Worm (Caenorhabditis elegans) whole organism, late embryonic: Measurements from ENCODE around the gene sto-4.

Source experiments
- F13H6.1 ChIP-seq: sonication (generic microtip); optimal IDR thresholded peaks from 2 replicates; lab custom pipeline; 2016; ENCODE audit warnings: missing genetic modification characterization, missing compliant biosample characterization
- T23F11.4 ChIP-seq: fragments of 200-800 bp; sonication (Bioruptor generic); optimal IDR thresholded peaks from 2 replicates; lab custom pipeline; 2018; ENCODE audit warnings: mild to moderate bottlenecking, missing genetic modification characterization, missing compliant biosample characterization
- ahr-1 ChIP-seq: sonication (generic microtip); optimal IDR thresholded peaks from 2 replicates; lab custom pipeline; 2016; ENCODE audit warnings: missing genetic modification characterization, missing compliant biosample characterization
- ceh-14 ChIP-seq: sonication (generic microtip); optimal IDR thresholded peaks from 2 replicates; lab custom pipeline; 2016; ENCODE audit warnings: missing genotype, missing genetic modification characterization, missing compliant biosample characterization
- ceh-18 ChIP-seq: sonication (generic microtip); optimal IDR thresholded peaks from 2 replicates; lab custom pipeline; 2016; ENCODE audit warnings: missing genetic modification characterization, missing compliant biosample characterization
- ceh-31 ChIP-seq: sonication (generic microtip); optimal IDR thresholded peaks from 2 replicates; lab custom pipeline; 2016; ENCODE audit warnings: missing genetic modification characterization, missing compliant biosample characterization
- che-1 ChIP-seq: sonication (generic microtip); optimal IDR thresholded peaks from 2 replicates; lab custom pipeline; 2016; ENCODE audit warnings: mild to moderate bottlenecking, missing genetic modification characterization, missing compliant biosample characterization
- dmd-4 ChIP-seq: sonication (generic microtip); optimal IDR thresholded peaks from 2 replicates; lab custom pipeline; 2016; ENCODE audit warnings: borderline replicate concordance, missing genetic modification characterization, missing compliant biosample characterization
- elt-4 ChIP-seq: sonication (generic microtip); optimal IDR thresholded peaks from 2 replicates; lab custom pipeline; 2016; ENCODE audit warnings: missing genetic modification characterization, missing compliant biosample characterization
- ets-4 ChIP-seq: sonication (generic microtip); optimal IDR thresholded peaks from 2 replicates; lab custom pipeline; 2016; ENCODE audit warnings: missing genetic modification characterization, missing compliant biosample characterization
- eyg-1 ChIP-seq: sonication (generic microtip); optimal IDR thresholded peaks from 2 replicates; lab custom pipeline; 2016; ENCODE audit warnings: missing genotype, missing genetic modification characterization, missing compliant biosample characterization
- fkh-10 ChIP-seq: fragments of 150-350 bp; optimal IDR thresholded peaks from 2 replicates; lab custom pipeline; 2014; ENCODE audit warnings: missing biosample characterization, missing genetic modification reagents, missing genetic modification characterization
- hlh-15 ChIP-seq: sonication (generic microtip); optimal IDR thresholded peaks from 2 replicates; lab custom pipeline; 2016; ENCODE audit warnings: missing genetic modification characterization, missing compliant biosample characterization
- hlh-6 ChIP-seq: sonication (generic microtip); optimal IDR thresholded peaks from 2 replicates; lab custom pipeline; 2016; ENCODE audit warnings: missing genotype, missing genetic modification characterization, missing compliant biosample characterization
- lim-6 ChIP-seq: sonication (generic microtip); optimal IDR thresholded peaks from 2 replicates; lab custom pipeline; 2016; ENCODE audit warnings: missing genetic modification characterization, missing compliant biosample characterization
- lin-11 ChIP-seq: fragments of 200-800 bp; sonication (Bioruptor generic); optimal IDR thresholded peaks from 2 replicates; lab custom pipeline; 2018; ENCODE audit warnings: mild to moderate bottlenecking, missing genetic modification characterization, missing compliant biosample characterization
- nfya-1 ChIP-seq: sonication (generic microtip); optimal IDR thresholded peaks from 2 replicates; lab custom pipeline; 2017; ENCODE audit warnings: missing genetic modification characterization, mild to moderate bottlenecking, missing compliant biosample characterization, antibody characterized with exemption, moderate library complexity
- pag-3 ChIP-seq: sonication (generic microtip); optimal IDR thresholded peaks from 2 replicates; lab custom pipeline; 2016; ENCODE audit warnings: missing compliant biosample characterization, missing genetic modification characterization, borderline replicate concordance
- sdc-2 ChIP-seq: sonication (generic microtip); optimal IDR thresholded peaks from 2 replicates; lab custom pipeline; 2016; ENCODE audit warnings: missing genotype, missing genetic modification characterization, missing compliant biosample characterization
- zip-5 ChIP-seq: sonication (generic microtip); optimal IDR thresholded peaks from 2 replicates; lab custom pipeline; 2016; ENCODE audit warnings: missing genetic modification characterization, missing compliant biosample characterization

The sto-4 gene

DNA sequence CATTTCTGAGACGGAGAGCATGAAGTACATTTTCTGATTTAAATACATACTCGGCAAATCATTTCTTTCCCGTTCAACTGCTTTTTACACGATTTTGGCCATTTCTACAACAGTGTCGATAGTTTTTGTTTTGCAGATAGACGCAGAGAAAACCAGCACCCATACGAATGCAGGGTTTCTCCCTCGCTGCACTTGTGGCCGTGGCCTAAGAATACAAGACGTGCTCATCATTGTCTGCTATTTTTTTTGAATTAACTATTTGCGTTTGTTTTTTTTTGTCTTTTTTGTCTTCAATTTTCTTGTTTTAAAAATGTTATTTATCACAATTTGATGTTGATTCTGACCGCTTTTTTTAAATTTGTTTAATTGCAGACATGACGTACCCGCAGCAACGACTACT, 49.2 kb downstream of the sto-4 start, which contains the start of gene smcl-1 (continued):
- TF ChIP-seq sdc-2 (tag; lab: Kevin White, UChicago) (peak; percentile 3), hlh-15 (tag; lab: Kevin White, UChicago) (no peak), T23F11.4 (GFP tag; lab: Kevin White, UChicago) (no peak), ceh-18 (tag; lab: Kevin White, UChicago) (no peak), nfya-1 (tag; lab: Kevin White, UChicago) (peak; percentile 41), zip-5 (tag; lab: Kevin White, UChicago) (no peak), ceh-31 (peak; percentile 74), elt-4 (tag; lab: Kevin White, UChicago) (no peak), fkh-10 (no peak), ets-4 (tag; lab: Kevin White, UChicago) (peak; percentile 42), pag-3 (tag; lab: Kevin White, UChicago) (no peak), lin-11 (tag; lab: Kevin White, UChicago) (no peak)

ce11 chrX:11696696-11697095, 52.8 kb downstream of the sto-4 start, which contains the start of gene C44C10.12:
TSS of gene C44C10.12 (plus strand) at chrX:11696996.
- no peak for TF ChIP-seq F13H6.1 (tag; lab: Kevin White, UChicago)
- no peak for TF ChIP-seq che-1
- TF ChIP-seq dmd-4 = no peak
- TF ChIP-seq lin-11 (tag; lab: Kevin White, UChicago) = no peak
- TF ChIP-seq ceh-14 (tag; lab: Kevin White, UChicago) = no peak
- TF ChIP-seq pag-3 (tag; lab: Kevin White, UChicago) = no peak
- TF ChIP-seq ahr-1 = no peak
- no peak for TF ChIP-seq eyg-1
- TF ChIP-seq lim-6 = no peak
- no peak for TF ChIP-seq hlh-6 (tag; lab: Kevin White, UChicago)
